Fruit fly (Drosophila melanogaster): ENCODE results near the gene CG2926.

The CG2926 gene

dm6 chr3R:5565623-5566022, 22.6 kb downstream of the CG2926 start (continued):
- TF ChIP-seq mld (GFP tag; IDR thresholded peaks at IDR 0.05; ENCODE audit: partially characterized antibody) (no peak), CG2199 (GFP tag; IDR thresholded peaks at IDR 0.05) (no peak), CG31365 (tag; optimal IDR thresholded peaks at IDR 0.05) (peak; percentile 51), gem (tag; optimal IDR thresholded peaks at IDR 0.05) (no peak), ranshi (GFP tag; IDR thresholded peaks at IDR 0.05) (peak; percentile 86), NFAT (GFP tag; IDR thresholded peaks at IDR 0.05) (peak; percentile 84), Dad (GFP tag; optimal IDR thresholded peaks at IDR 0.05) (peak; percentile 62), jigr1 (GFP tag; IDR thresholded peaks at IDR 0.05) (no peak), CG10147 (GFP tag; optimal IDR thresholded peaks at IDR 0.05) (peak; percentile 75), hb (GFP tag; IDR thresholded peaks at IDR 0.05; ENCODE audit: partially characterized antibody) (no peak), sens (GFP tag) (peak; percentile 96), peb (GFP tag; IDR thresholded peaks at IDR 0.05) (peak; percentile 79), zen2 (GFP tag; IDR thresholded peaks at IDR 0.05; ENCODE audit: partially characterized antibody) (no peak), CG2712 (tag; optimal IDR thresholded peaks at IDR 0.05) (peak; percentile 77), Hey (tag; optimal IDR thresholded peaks at IDR 0.05) (peak; percentile 91), schlank (tag; optimal IDR thresholded peaks at IDR 0.05) (peak; percentile 69), CG13287 (GFP tag; IDR thresholded peaks at IDR 0.05; ENCODE audit: partially characterized antibody) (no peak), CG18262 (tag; optimal IDR thresholded peaks at IDR 0.05) (peak; percentile 72), Atf3 (GFP tag; optimal IDR thresholded peaks at IDR 0.05) (peak; percentile 70), CG5180 (GFP tag; optimal IDR thresholded peaks at IDR 0.05) (peak; percentile 47), lov (optimal IDR thresholded peaks at IDR 0.05) (no peak), lov (GFP tag; IDR thresholded peaks at IDR 0.05) (peak; percentile 66; the same call in 1 of the 3 replicates), CG13894 (tag; optimal IDR thresholded peaks at IDR 0.05) (no peak), CG4282 (GFP tag; optimal IDR thresholded peaks at IDR 0.05) (peak; percentile 53), CG9609 (GFP tag; optimal IDR thresholded peaks at IDR 0.05) (peak; percentile 81), CG12299 (tag; optimal IDR thresholded peaks at IDR 0.05) (peak; percentile 11), sug (tag; optimal IDR thresholded peaks at IDR 0.05) (peak; percentile 95), CG18476 (GFP tag; optimal IDR thresholded peaks at IDR 0.05) (peak; percentile 65), CG10366 (GFP tag; IDR thresholded peaks at IDR 0.05) (peak; percentile 87), CG6689 (GFP tag; IDR thresholded peaks at IDR 0.05) (peak; percentile 85), fd3F (GFP tag; optimal IDR thresholded peaks at IDR 0.05) (peak; percentile 73), ase (GFP tag; IDR thresholded peaks at IDR 0.05) (peak; percentile 90), nom (GFP tag; optimal IDR thresholded peaks at IDR 0.05) (no peak), Fer2 (tag; optimal IDR thresholded peaks at IDR 0.05) (peak; percentile 2), CG43689 (GFP tag; IDR thresholded peaks at IDR 0.05) (peak; percentile 53; the same call in 1 of the 2 replicates), so (GFP tag; IDR thresholded peaks at IDR 0.05) (peak; percentile 76), CG2116 (GFP tag; optimal IDR thresholded peaks at IDR 0.05) (peak; percentile 9), ATbp (GFP tag; optimal IDR thresholded peaks at IDR 0.05) (peak; percentile 84), sr (GFP tag; IDR thresholded peaks at IDR 0.05) (peak; percentile 70; the same call in 1 of the 3 replicates), CG12236 (GFP tag; optimal IDR thresholded peaks at IDR 0.05) (no peak), Dip2 (GFP tag; IDR thresholded peaks at IDR 0.05) (no peak), Gsc (GFP tag; IDR thresholded peaks at IDR 0.05) (0 out of 2 replicates have a peak, but pooled peaks have one; percentile 35), CG33557 (GFP tag; optimal IDR thresholded peaks at IDR 0.05) (no peak), Nf-YA (GFP tag; IDR thresholded peaks at IDR 0.05) (peak; percentile 78), CG12071 (GFP tag; optimal IDR thresholded peaks at IDR 0.05) (peak; percentile 78), CG30403 (GFP tag; optimal IDR thresholded peaks at IDR 0.05) (peak; percentile 71), odd (GFP tag; optimal IDR thresholded peaks at IDR 0.05) (peak; percentile 57), gcm2 (GFP tag; optimal IDR thresholded peaks at IDR 0.05) (peak; percentile 67), caup (GFP tag; optimal IDR thresholded peaks at IDR 0.05; ENCODE audit: severe bottlenecking) (peak; percentile 85), mam (GFP tag; optimal IDR thresholded peaks at IDR 0.05) (peak; percentile 65), kah (GFP tag; optimal IDR thresholded peaks at IDR 0.05) (peak; percentile 36)
